Fruit fly (Drosophila melanogaster) whole organism, embryonic: Measurements from ENCODE around the gene CG9839.
A peak's percentile ranks its signal among the peaks of the same experiment; 100 is the strongest.

Experiments
- Abd-B ChIP-seq: fragments of 200-800 bp; sonication (Bioruptor generic); optimal IDR thresholded peaks from 2 replicates; lab custom pipeline; 2018; ENCODE audit warnings: missing biosample characterization, mild to moderate bottlenecking, missing genetic modification characterization, moderate library complexity
- Bteb2 ChIP-seq: fragments of 200-800 bp; sonication (Bioruptor generic); optimal IDR thresholded peaks from 2 replicates; lab custom pipeline; 2016; ENCODE audit warnings: missing biosample characterization, missing genetic modification characterization
- CG10321 ChIP-seq: fragments of 200-800 bp; sonication (Bioruptor generic); IDR thresholded peaks from 2 replicates; pipeline ENCODE4 v1.3.6; 2022; ENCODE audit warnings: missing biosample characterization, missing genetic modification characterization
- CG11247 ChIP-seq: fragments of 200-800 bp; sonication (Bioruptor generic); IDR thresholded peaks from 2 replicates; pipeline ENCODE4 v1.3.6; 2022; ENCODE audit warnings: missing biosample characterization, missing genetic modification characterization
- CG13296 ChIP-seq: fragments of 200-800 bp; sonication (Bioruptor generic); optimal IDR thresholded peaks from 3 replicates; lab custom pipeline; 2018; ENCODE audit warnings: missing biosample characterization, mild to moderate bottlenecking, missing genetic modification characterization
- CG13424 ChIP-seq: fragments of 200-800 bp; sonication (Bioruptor generic); optimal IDR thresholded peaks from 2 replicates; lab custom pipeline; 2019; ENCODE audit warnings: missing biosample characterization, mild to moderate bottlenecking, missing genetic modification characterization, moderate library complexity
- CG14710 ChIP-seq: fragments of 200-800 bp; sonication (Bioruptor generic); optimal IDR thresholded peaks from 3 replicates; lab custom pipeline; 2019; ENCODE audit warnings: missing biosample characterization, mild to moderate bottlenecking, missing genetic modification characterization, moderate library complexity
- CG17829 ChIP-seq: fragments of 200-800 bp; optimal IDR thresholded peaks from 2 replicates; lab custom pipeline; 2019; ENCODE audit warnings: missing biosample characterization, mild to moderate bottlenecking, missing genetic modification characterization, moderate library complexity
- CG18262 ChIP-seq: fragments of 200-800 bp; optimal IDR thresholded peaks from 3 replicates; lab custom pipeline; 2019; ENCODE audit warnings: missing biosample characterization, mild to moderate bottlenecking, missing genetic modification characterization, moderate library complexity
- CG2875 ChIP-seq: fragments of 200-800 bp; sonication (Bioruptor generic); optimal IDR thresholded peaks from 2 replicates; lab custom pipeline; 2017; ENCODE audit warnings: missing biosample characterization, mild to moderate bottlenecking, missing genetic modification characterization, missing genetic modification reagents
- CG30431 ChIP-seq: fragments of 200-800 bp; sonication (Bioruptor generic); optimal IDR thresholded peaks from 2 replicates; lab custom pipeline; 2017; ENCODE audit warnings: missing biosample characterization, missing genetic modification characterization
- CG3281 ChIP-seq: fragments of 200-800 bp; sonication (Bioruptor generic); optimal IDR thresholded peaks from 3 replicates; lab custom pipeline; 2017; ENCODE audit warnings: missing biosample characterization, mild to moderate bottlenecking, missing genetic modification characterization
- CG33213 ChIP-seq: fragments of 200-800 bp; sonication (Bioruptor generic); optimal IDR thresholded peaks from 3 replicates; lab custom pipeline; 2016; ENCODE audit warnings: missing biosample characterization, missing genetic modification characterization
- CG3995 ChIP-seq: fragments of 200-800 bp; sonication (Bioruptor generic); optimal IDR thresholded peaks from 3 replicates; lab custom pipeline; 2016; ENCODE audit warnings: missing biosample characterization, missing genetic modification characterization
- CG4360 ChIP-seq: fragments of 200-800 bp; sonication (Bioruptor generic); IDR thresholded peaks from 2 replicates; pipeline ENCODE4 v1.3.6; 2022; ENCODE audit warnings: missing biosample characterization, missing genetic modification characterization
- CG4854 ChIP-seq: fragments of 200-800 bp; sonication (Bioruptor generic); optimal IDR thresholded peaks from 2 replicates; lab custom pipeline; 2016; ENCODE audit warnings: missing biosample characterization, missing genetic modification characterization, inconsistent platforms
- CG6791 ChIP-seq: fragments of 200-800 bp; sonication (Bioruptor generic); IDR thresholded peaks from 3 replicates; pipeline ENCODE4 v1.3.6; 2022; ENCODE audit warnings: missing biosample characterization, missing genetic modification characterization; ENCODE audit not compliant: partially characterized antibody
- CG7372 ChIP-seq: fragments of 200-800 bp; sonication (Bioruptor generic); IDR thresholded peaks from 2 replicates; pipeline ENCODE4 v1.3.6; 2022; ENCODE audit warnings: missing biosample characterization, missing genetic modification characterization
- CG7556 ChIP-seq: fragments of 200-800 bp; sonication (Bioruptor generic); optimal IDR thresholded peaks from 2 replicates; lab custom pipeline; 2017; ENCODE audit warnings: missing biosample characterization, mild to moderate bottlenecking, missing genetic modification characterization
- CG7987 ChIP-seq: fragments of 200-800 bp; sonication (Bioruptor generic); optimal IDR thresholded peaks from 2 replicates; lab custom pipeline; 2018; ENCODE audit warnings: missing biosample characterization, mild to moderate bottlenecking, missing genetic modification characterization, moderate library complexity
- CG9727 ChIP-seq: fragments of 200-800 bp; sonication (Bioruptor generic); optimal IDR thresholded peaks from 3 replicates; lab custom pipeline; 2017; ENCODE audit warnings: missing biosample characterization, mild to moderate bottlenecking, missing genetic modification characterization
- Dref ChIP-seq: fragments of 200-800 bp; sonication (Bioruptor generic); IDR thresholded peaks from 2 replicates; pipeline ENCODE4 v1.3.6; 2022; ENCODE audit warnings: missing biosample characterization, missing genetic modification characterization
- E2f1 ChIP-seq: fragments of 200-800 bp; sonication (Bioruptor generic); IDR thresholded peaks from 2 replicates; pipeline ENCODE4 v1.3.6; 2022; ENCODE audit warnings: missing biosample characterization, missing genetic modification characterization
- HmgZ ChIP-seq: fragments of 200-800 bp; sonication (Bioruptor generic); optimal IDR thresholded peaks from 2 replicates; lab custom pipeline; 2018; ENCODE audit warnings: missing biosample characterization, mild to moderate bottlenecking, missing genetic modification characterization
- Hr39 ChIP-seq: fragments of >200 bp; optimal IDR thresholded peaks from 2 replicates; lab custom pipeline; 2017
- Mad ChIP-seq: fragments of 200-800 bp; sonication (Bioruptor generic); optimal IDR thresholded peaks from 2 replicates; lab custom pipeline; 2016; ENCODE audit warnings: missing biosample characterization, missing genetic modification characterization
- Nf-YA ChIP-seq: fragments of 200-800 bp; sonication (Bioruptor generic); IDR thresholded peaks from 2 replicates; pipeline ENCODE4 v1.3.6; 2022; ENCODE audit warnings: missing biosample characterization, missing genetic modification characterization
- Nf-YB ChIP-seq: fragments of 200-800 bp; sonication (Bioruptor generic); optimal IDR thresholded peaks from 3 replicates; lab custom pipeline; 2019; ENCODE audit warnings: missing biosample characterization, mild to moderate bottlenecking, missing genetic modification characterization, moderate library complexity
- Oaz ChIP-seq: fragments of 200-800 bp; sonication (Bioruptor generic); IDR thresholded peaks from 2 replicates; pipeline ENCODE4 v1.3.6; 2022; ENCODE audit warnings: missing biosample characterization, missing genetic modification characterization
- Taf1 ChIP-seq: fragments of 200-800 bp; sonication (Bioruptor generic); IDR thresholded peaks from 2 replicates; pipeline ENCODE4 v1.3.6; 2022; ENCODE audit warnings: missing biosample characterization, missing genetic modification characterization
- Usf ChIP-seq: fragments of 200-800 bp; sonication (Bioruptor generic); optimal IDR thresholded peaks from 2 replicates; lab custom pipeline; 2017; ENCODE audit warnings: missing genotype, missing biosample characterization, missing genetic modification characterization
- az2 ChIP-seq: fragments of 200-800 bp; sonication (Bioruptor generic); optimal IDR thresholded peaks from 3 replicates; lab custom pipeline; 2016; ENCODE audit warnings: missing biosample characterization, missing genetic modification characterization
- bigmax ChIP-seq: fragments of 200-800 bp; sonication (Bioruptor generic); optimal IDR thresholded peaks from 2 replicates; lab custom pipeline; 2018; ENCODE audit warnings: missing biosample characterization, mild to moderate bottlenecking, missing genetic modification characterization
- btn ChIP-seq: fragments of 200-800 bp; sonication (Bioruptor generic); optimal IDR thresholded peaks from 2 replicates; lab custom pipeline; 2016; ENCODE audit warnings: missing biosample characterization, missing genetic modification characterization
- cas ChIP-seq: fragments of 200-800 bp; sonication (Bioruptor generic); IDR thresholded peaks from 2 replicates; pipeline ENCODE4 v1.3.6; 2022; ENCODE audit warnings: missing biosample characterization, missing genetic modification characterization
- chif ChIP-seq, 2 experiments: fragments of 200-800 bp; sonication (Bioruptor generic); optimal IDR thresholded peaks; 3 replicates each; lab custom pipeline; 2016; ENCODE audit warnings: missing biosample characterization in 2 of 2, missing genetic modification characterization in 2 of 2
- chm ChIP-seq: fragments of 200-800 bp; sonication (Bioruptor generic); IDR thresholded peaks from 2 replicates; pipeline ENCODE4 v1.3.6; 2022; ENCODE audit warnings: missing biosample characterization, missing genetic modification characterization
- corto ChIP-seq: fragments of 200-800 bp; sonication (Bioruptor generic); optimal IDR thresholded peaks from 2 replicates; lab custom pipeline; 2016; ENCODE audit warnings: missing biosample characterization, mild to moderate bottlenecking, missing genetic modification characterization, moderate library complexity
- dimm ChIP-seq: fragments of 200-800 bp; sonication (Bioruptor generic); IDR thresholded peaks from 2 replicates; pipeline ENCODE4 v1.3.6; 2022; ENCODE audit warnings: missing biosample characterization, missing genetic modification characterization
- disco-r ChIP-seq: fragments of 200-800 bp; sonication (Bioruptor generic); optimal IDR thresholded peaks from 2 replicates; lab custom pipeline; 2016; ENCODE audit warnings: missing biosample characterization, missing genetic modification characterization
- gfzf ChIP-seq: fragments of 200-800 bp; sonication (Bioruptor generic); optimal IDR thresholded peaks from 2 replicates; lab custom pipeline; 2016; ENCODE audit warnings: missing biosample characterization, mild to moderate bottlenecking, missing genetic modification characterization, moderate library complexity
- kah ChIP-seq: fragments of 200-800 bp; sonication (Bioruptor generic); optimal IDR thresholded peaks from 2 replicates; lab custom pipeline; 2018; ENCODE audit warnings: missing biosample characterization, mild to moderate bottlenecking, missing genetic modification characterization
- otp ChIP-seq: fragments of 200-800 bp; sonication (Bioruptor generic); IDR thresholded peaks from 3 replicates; pipeline ENCODE4, ENCODE4 v1.3.6; 2022; ENCODE audit warnings: missing biosample characterization, missing genetic modification characterization
- prd ChIP-seq, 3 experiments: fragments of >200 bp in 2 of 3; fragments of 200-800 bp in 1 of 3; sonication (Bioruptor generic) in 1 of 3; optimal IDR thresholded peaks in 2 of 3; IDR thresholded peaks in 1 of 3; 2 replicates in 2 of 3; 3 replicates in 1 of 3; pipeline versions ENCODE4 v1.3.6 to Lab custom; 2017 to 2022; ENCODE audit warnings: missing biosample characterization in 1 of 3, missing genetic modification characterization in 1 of 3
- run ChIP-seq: fragments of 200-800 bp; sonication (Bioruptor generic); optimal IDR thresholded peaks from 3 replicates; lab custom pipeline; 2018; ENCODE audit warnings: missing biosample characterization, mild to moderate bottlenecking, missing genetic modification characterization
- scrt ChIP-seq: fragments of 200-800 bp; sonication (Bioruptor generic); optimal IDR thresholded peaks from 2 replicates; lab custom pipeline; 2018; ENCODE audit warnings: missing biosample characterization, mild to moderate bottlenecking, missing genetic modification characterization, moderate library complexity
- seq ChIP-seq: fragments of 200-800 bp; sonication (Bioruptor generic); IDR thresholded peaks from 2 replicates; pipeline ENCODE4 v1.3.6; 2022; ENCODE audit warnings: missing biosample characterization, missing genetic modification characterization
- ssp ChIP-seq: fragments of 200-800 bp; sonication (Bioruptor generic); IDR thresholded peaks from 2 replicates; pipeline ENCODE4 v1.3.6; 2022; ENCODE audit warnings: missing biosample characterization, missing genetic modification characterization
- stc ChIP-seq: fragments of 200-800 bp; sonication (Bioruptor generic); IDR thresholded peaks from 2 replicates; pipeline ENCODE4 v1.3.6; 2022; ENCODE audit warnings: missing biosample characterization, missing genetic modification characterization
- tup ChIP-seq: fragments of 200-800 bp; sonication (Bioruptor generic); optimal IDR thresholded peaks from 2 replicates; lab custom pipeline; 2016; ENCODE audit warnings: missing biosample characterization, mild to moderate bottlenecking, missing genetic modification characterization, moderate library complexity
- wdn ChIP-seq: fragments of 200-800 bp; sonication (Bioruptor generic); IDR thresholded peaks from 2 replicates; pipeline ENCODE4 v1.3.6; 2022; ENCODE audit warnings: missing biosample characterization, missing genetic modification characterization

Gene CG9839

DNA sequence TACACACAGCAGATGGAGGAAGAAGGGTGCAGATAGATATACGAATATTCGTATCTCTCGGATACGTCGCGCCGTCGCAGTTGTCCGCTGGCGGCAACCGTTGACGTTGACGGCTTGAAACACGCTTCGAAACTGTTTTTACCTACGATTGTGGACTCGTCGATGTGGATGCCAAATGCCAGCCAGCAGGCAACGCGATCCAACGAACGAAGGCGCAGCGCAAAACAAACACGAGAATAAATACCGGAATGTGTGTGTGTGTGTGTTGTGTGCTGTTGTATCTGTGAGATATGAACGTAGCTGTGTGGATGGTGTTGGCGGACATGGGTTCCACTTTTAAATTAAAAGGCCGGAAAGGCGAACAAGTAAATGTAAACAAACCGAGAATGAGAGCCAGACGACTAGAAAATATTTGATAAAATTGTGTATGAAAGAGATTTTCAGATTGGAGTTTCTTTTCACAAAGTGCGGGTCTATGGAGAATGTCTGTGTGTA, 40.6 kb upstream of the CG9839 start (continued):
- TF ChIP-seq seq (GFP tag; lab: Robert Waterston, UW) (no peak), CG7372 (GFP tag; lab: Robert Waterston, UW) (no peak), CG3995 (no peak), CG33213 (peak; percentile 58), CG7556 (peak; percentile 48), Abd-B (GFP tag; lab: Kevin White, UChicago) (no peak), cas (GFP tag; lab: Robert Waterston, UW) (no peak), scrt (GFP tag; lab: Kevin White, UChicago) (peak; percentile 57), CG13296 (GFP tag; lab: Kevin White, UChicago) (peak; percentile 76), kah (peak; percentile 35), CG30431 (GFP tag; lab: Kevin White, UChicago) (no peak), CG10321 (GFP tag; lab: Robert Waterston, UW) (peak; percentile 41; the same call in 1 of the 2 replicates), CG11247 (no peak), run (peak; percentile 48), CG9727 (peak; percentile 61), CG4360 (GFP tag; lab: Robert Waterston, UW) (0 out of 2 replicates have a peak, but pooled peaks have one; percentile 43), E2f1 (GFP tag; lab: Robert Waterston, UW) (peak; percentile 8; the same call in 1 of the 2 replicates), Usf (GFP tag; lab: Kevin White, UChicago) (no peak), CG14710 (tag; lab: Kevin White, UChicago) (peak; percentile 47), stc (peak; percentile 49; the same call in 1 of the 2 replicates), dimm (no peak), CG2875 (GFP tag; lab: Kevin White, UChicago) (peak; percentile 51), Taf1 (GFP tag; lab: Robert Waterston, UW) (no peak), chm (GFP tag; lab: Robert Waterston, UW) (peak; percentile 89), ssp (GFP tag; lab: Robert Waterston, UW) (no peak), Nf-YA (no peak), Dref (GFP tag; lab: Robert Waterston, UW) (no peak), Hr39 (no peak), Mad (GFP tag; lab: Kevin White, UChicago) (no peak), bigmax (GFP tag; lab: Kevin White, UChicago) (no peak), prd (optimal IDR thresholded peaks at IDR 0.05; lab: Kevin White, UChicago) (no peak), prd (GFP tag; IDR thresholded peaks at IDR 0.05; lab: Robert Waterston, UW) (peak; percentile 46; the same call in 2 of the 3 replicates), CG7987 (peak; percentile 89), disco-r (GFP tag; lab: Kevin White, UChicago) (peak; percentile 34), chif (GFP tag; optimal IDR thresholded peaks at IDR 0.05; lab: Kevin White, UChicago) (peak; percentile 7 to 53), CG18262 (peak; percentile 40), CG6791 (GFP tag; lab: Robert Waterston, UW) (peak; percentile 66; the same call in 2 of the 3 replicates), HmgZ (tag; lab: Kevin White, UChicago) (peak; percentile 75), CG13424 (tag; lab: Kevin White, UChicago) (peak; percentile 35), CG3281 (GFP tag; lab: Kevin White, UChicago) (peak; percentile 70), az2 (GFP tag; lab: Kevin White, UChicago) (no peak), gfzf (GFP tag; lab: Kevin White, UChicago) (no peak), Bteb2 (GFP tag; lab: Kevin White, UChicago) (peak; percentile 39), CG4854 (GFP tag; lab: Kevin White, UChicago) (peak; percentile 34), Oaz (GFP tag; lab: Robert Waterston, UW) (no peak), btn (GFP tag; lab: Kevin White, UChicago) (peak; percentile 12), otp (GFP tag; lab: Robert Waterston, UW) (peak; percentile 87), corto (peak; percentile 40), tup (GFP tag; lab: Kevin White, UChicago) (no peak), Nf-YB (GFP tag; lab: Kevin White, UChicago) (peak; percentile 65), CG17829 (tag; lab: Kevin White, UChicago) (peak; percentile 65), wdn (no peak)
